Worm (Caenorhabditis elegans): Measurements from ENCODE around the gene srh-286.

- no peak for TF ChIP-seq mep-1 (tag; optimal IDR thresholded peaks at IDR 0.05)
- TF ChIP-seq ceh-88 (GFP tag; IDR thresholded peaks at IDR 0.05): no peak
- no peak for TF ChIP-seq fos-1 (tag; optimal IDR thresholded peaks at IDR 0.05)
- TF ChIP-seq nhr-77 (tag; optimal IDR thresholded peaks at IDR 0.05): no peak
- no peak for TF ChIP-seq lin-35 (GFP tag; optimal IDR thresholded peaks at IDR 0.05)
- TF ChIP-seq zag-1 (tag; optimal IDR thresholded peaks at IDR 0.05): no peak
- TF ChIP-seq fkh-8 (tag; optimal IDR thresholded peaks at IDR 0.05): no peak
Observed at ce11 chrV:17793986-17794385, 50.0 kb downstream of the srh-286 start, which contains the start of gene srh-289.

All from whole organism, L1 larva.